Worm (Caenorhabditis elegans): ENCODE data around the gene nep-8.

nep-8 gene

DNA sequence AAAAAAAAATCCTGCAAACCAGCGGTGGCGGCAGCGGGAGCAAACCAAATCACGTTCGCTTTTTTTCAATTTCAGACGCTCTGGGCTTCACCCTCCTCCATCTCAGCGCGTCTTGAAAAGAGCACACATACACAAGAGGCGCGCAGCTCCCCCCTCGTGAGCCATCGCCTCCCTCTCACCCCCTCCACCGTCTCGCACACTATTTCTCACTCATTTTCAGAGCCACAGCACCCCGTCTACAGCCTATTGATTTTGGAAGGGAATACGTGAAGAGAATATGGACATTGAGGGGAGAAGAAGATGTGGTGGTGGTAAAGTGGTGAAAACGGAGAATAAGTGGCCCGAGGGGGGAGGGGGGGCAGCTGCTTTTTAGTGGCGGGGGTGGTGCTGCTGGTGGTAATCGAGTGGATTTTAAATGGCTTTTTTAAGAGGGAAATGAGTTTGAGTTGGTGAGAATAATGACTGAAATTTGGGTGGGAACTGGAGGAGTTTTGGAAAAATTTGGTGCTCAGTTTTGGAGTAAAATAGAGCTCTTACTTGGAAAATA is 24.6 kb downstream of the nep-8 start:
- TF ChIP-seq ets-7 (tag; optimal IDR thresholded peaks at IDR 0.05) (no peak), ceh-36 (tag; optimal IDR thresholded peaks at IDR 0.05) (no peak), ceh-13 (GFP tag; optimal IDR thresholded peaks at IDR 0.05) (no peak), tra-4 (tag; optimal IDR thresholded peaks at IDR 0.05) (no peak), B0310.2 (tag; optimal IDR thresholded peaks at IDR 0.05) (no peak), F13C5.2 (tag; optimal IDR thresholded peaks at IDR 0.05) (no peak), scrt-1 (GFP tag; IDR thresholded peaks at IDR 0.05) (no peak), hnd-1 (tag; optimal IDR thresholded peaks at IDR 0.05) (no peak)

DNA sequence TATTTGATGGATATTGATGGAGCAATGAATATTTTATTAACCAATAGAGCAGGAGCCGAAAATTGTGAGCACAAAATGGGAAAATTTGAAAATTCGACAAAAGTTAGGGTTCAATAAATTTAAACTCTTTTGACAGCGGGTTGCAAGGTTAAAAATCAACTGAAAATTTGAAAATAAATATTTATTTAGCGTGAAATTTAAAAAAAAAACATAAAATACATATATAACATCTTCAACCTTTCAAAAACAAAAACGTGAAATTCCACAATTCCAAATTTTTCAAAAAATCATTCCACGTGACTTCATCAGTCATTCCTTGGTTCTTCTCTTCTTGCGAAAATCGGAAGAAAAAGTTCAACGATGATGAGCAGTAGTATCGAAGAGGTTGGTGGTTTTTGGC is 25.8 kb downstream of the nep-8 start, which contains the start of gene C16C8.18:
Gene C16C8.18 (plus strand): TSS at position 301 of the 400 bp plus-strand sequence.
- no peak for TF ChIP-seq scrt-1 (GFP tag; IDR thresholded peaks at IDR 0.05)
- no peak for TF ChIP-seq tra-4 (tag; optimal IDR thresholded peaks at IDR 0.05)
- no peak for TF ChIP-seq ets-7 (tag; optimal IDR thresholded peaks at IDR 0.05)
- TF ChIP-seq B0310.2 (tag; optimal IDR thresholded peaks at IDR 0.05), result no peak
- no peak for TF ChIP-seq hmbx-1 (tag; optimal IDR thresholded peaks at IDR 0.05)
- no peak for TF ChIP-seq tbx-37 (GFP tag; conservative IDR thresholded peaks at IDR 0.05)
- TF ChIP-seq hmg-4 (GFP tag; optimal IDR thresholded peaks at IDR 0.05), result no peak
- no peak for TF ChIP-seq ceh-36 (tag; optimal IDR thresholded peaks at IDR 0.05)
- no peak for TF ChIP-seq ceh-13 (GFP tag; optimal IDR thresholded peaks at IDR 0.05)
- TF ChIP-seq ama-1 (optimal IDR thresholded peaks at IDR 0.05), result no peak
- no peak for TF ChIP-seq F13C5.2 (tag; optimal IDR thresholded peaks at IDR 0.05)
- no peak for TF ChIP-seq flt-1 (GFP tag; IDR thresholded peaks at IDR 0.05)
- no peak for TF ChIP-seq hnd-1 (tag; optimal IDR thresholded peaks at IDR 0.05)
- no peak for TF ChIP-seq pes-1 (GFP tag; IDR thresholded peaks at IDR 0.05)
- no peak for TF ChIP-seq tbx-11 (GFP tag; IDR thresholded peaks at IDR 0.05)
- no peak for TF ChIP-seq sea-1 (GFP tag; conservative IDR thresholded peaks at IDR 0.05)
- no peak for TF ChIP-seq aly-1 (tag; optimal IDR thresholded peaks at IDR 0.05)

DNA sequence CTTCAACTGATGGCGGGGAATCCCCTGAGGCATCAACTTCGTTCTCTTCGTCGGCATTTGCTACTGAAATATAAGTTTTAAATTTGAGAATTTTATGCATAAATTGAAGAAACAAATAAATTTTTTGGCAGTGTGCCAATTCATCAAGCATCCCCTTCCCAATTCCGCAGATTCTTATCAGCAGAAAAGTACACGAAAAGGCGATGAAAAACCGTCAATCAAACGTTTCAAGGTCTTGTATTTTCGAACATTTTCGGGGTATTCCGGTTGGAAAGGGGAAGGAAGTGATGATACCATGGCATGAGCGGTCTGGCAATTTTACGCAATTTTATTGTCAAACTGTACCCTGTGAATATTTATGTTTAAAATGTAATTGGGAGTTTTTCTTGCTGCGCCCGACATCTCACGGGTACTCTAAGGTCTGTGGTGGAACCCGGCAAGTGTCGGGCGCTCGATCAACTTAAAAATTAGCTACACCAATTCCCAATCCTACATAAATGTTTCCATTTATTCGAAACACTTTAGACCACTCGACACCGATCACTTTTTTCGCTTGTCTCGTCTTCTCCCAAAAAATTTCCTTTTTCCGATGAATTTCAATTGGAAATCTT is 31.4 kb downstream of the nep-8 start:
- TF ChIP-seq ceh-36 (tag; optimal IDR thresholded peaks at IDR 0.05), result no peak
- TF ChIP-seq B0310.2 (tag; optimal IDR thresholded peaks at IDR 0.05), result no peak
- no peak for TF ChIP-seq hnd-1 (tag; optimal IDR thresholded peaks at IDR 0.05)
- no peak for TF ChIP-seq ceh-13 (GFP tag; optimal IDR thresholded peaks at IDR 0.05)
- TF ChIP-seq scrt-1 (GFP tag; IDR thresholded peaks at IDR 0.05), result no peak
- no peak for TF ChIP-seq hmbx-1 (tag; optimal IDR thresholded peaks at IDR 0.05)
- TF ChIP-seq sea-1 (GFP tag; conservative IDR thresholded peaks at IDR 0.05), result no peak
- TF ChIP-seq aly-1 (tag; optimal IDR thresholded peaks at IDR 0.05), result no peak
- TF ChIP-seq ama-1 (optimal IDR thresholded peaks at IDR 0.05), result no peak
- TF ChIP-seq pes-1 (GFP tag; IDR thresholded peaks at IDR 0.05), result no peak
- no peak for TF ChIP-seq ets-7 (tag; optimal IDR thresholded peaks at IDR 0.05)

ce11 chrII:3436412-3436811 is 32.8 kb downstream of the nep-8 start, which contains the start of gene skpo-2:
Gene skpo-2 (minus strand): TSS chrII:3436512.
- TF ChIP-seq B0310.2 (tag; optimal IDR thresholded peaks at IDR 0.05), result no peak
- TF ChIP-seq ama-1 (optimal IDR thresholded peaks at IDR 0.05), result no peak
- TF ChIP-seq scrt-1 (GFP tag; IDR thresholded peaks at IDR 0.05), result no peak
- no peak for TF ChIP-seq pes-1 (GFP tag; IDR thresholded peaks at IDR 0.05)

ce11 chrII:3437393-3437792 is 33.8 kb downstream of the nep-8 start:
- TF ChIP-seq tbx-11 (GFP tag; IDR thresholded peaks at IDR 0.05), result 0 out of 2 replicates have a peak, but pooled peaks have one; percentile 21
- no peak for TF ChIP-seq ets-7 (tag; optimal IDR thresholded peaks at IDR 0.05)

DNA sequence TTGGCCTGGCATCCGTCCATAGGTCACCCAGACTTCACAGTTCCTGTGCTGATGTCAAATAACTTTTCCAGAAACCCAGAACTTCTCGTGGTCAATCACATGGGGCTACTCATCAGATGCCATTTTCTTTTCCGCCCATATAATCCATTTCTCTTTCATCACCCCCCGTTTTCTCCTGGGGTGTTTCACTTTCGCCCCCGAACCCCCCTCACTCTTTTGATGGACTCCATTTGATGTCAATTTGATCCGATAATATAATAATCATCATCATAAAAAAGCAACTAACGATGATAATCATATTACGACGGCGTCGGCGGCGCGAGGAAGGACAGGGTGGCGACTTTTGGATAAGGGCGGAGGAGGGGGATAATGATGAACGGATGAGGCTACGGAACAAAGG is 34.6 kb downstream of the nep-8 start:
- TF ChIP-seq ceh-13 (GFP tag; optimal IDR thresholded peaks at IDR 0.05) (no peak), ets-7 (tag; optimal IDR thresholded peaks at IDR 0.05) (no peak), B0310.2 (tag; optimal IDR thresholded peaks at IDR 0.05) (no peak), hmbx-1 (tag; optimal IDR thresholded peaks at IDR 0.05) (no peak), scrt-1 (GFP tag; IDR thresholded peaks at IDR 0.05) (no peak), flt-1 (GFP tag; IDR thresholded peaks at IDR 0.05) (no peak), ceh-36 (tag; optimal IDR thresholded peaks at IDR 0.05) (no peak), hmg-4 (GFP tag; optimal IDR thresholded peaks at IDR 0.05) (no peak), pes-1 (GFP tag; IDR thresholded peaks at IDR 0.05) (no peak), tra-4 (tag; optimal IDR thresholded peaks at IDR 0.05) (no peak), ama-1 (optimal IDR thresholded peaks at IDR 0.05) (no peak), F13C5.2 (tag; optimal IDR thresholded peaks at IDR 0.05) (no peak), hnd-1 (tag; optimal IDR thresholded peaks at IDR 0.05) (no peak), aly-1 (tag; optimal IDR thresholded peaks at IDR 0.05) (no peak), tbx-37 (GFP tag; conservative IDR thresholded peaks at IDR 0.05) (no peak), tbx-11 (GFP tag; IDR thresholded peaks at IDR 0.05) (no peak), sea-1 (GFP tag; conservative IDR thresholded peaks at IDR 0.05) (no peak)

- TF ChIP-seq sea-1 (GFP tag; conservative IDR thresholded peaks at IDR 0.05), result peak; percentile 52; the same call in 1 of the 2 replicates
- TF ChIP-seq scrt-1 (GFP tag; IDR thresholded peaks at IDR 0.05), result peak; percentile 74
- TF ChIP-seq hmg-4 (GFP tag; optimal IDR thresholded peaks at IDR 0.05), result peak; percentile 71
- TF ChIP-seq B0310.2 (tag; optimal IDR thresholded peaks at IDR 0.05), result peak; percentile 70
- TF ChIP-seq pes-1 (GFP tag; IDR thresholded peaks at IDR 0.05), result peak; percentile 84
- peak; percentile 39 for TF ChIP-seq ets-7 (tag; optimal IDR thresholded peaks at IDR 0.05)
- peak; percentile 67 for TF ChIP-seq aly-1 (tag; optimal IDR thresholded peaks at IDR 0.05)
- no peak for TF ChIP-seq hmbx-1 (tag; optimal IDR thresholded peaks at IDR 0.05)
- peak; percentile 67 for TF ChIP-seq tbx-11 (GFP tag; IDR thresholded peaks at IDR 0.05)
- no peak for TF ChIP-seq ama-1 (optimal IDR thresholded peaks at IDR 0.05)
- TF ChIP-seq ceh-36 (tag; optimal IDR thresholded peaks at IDR 0.05), result peak; percentile 76
- TF ChIP-seq flt-1 (GFP tag; IDR thresholded peaks at IDR 0.05), result peak; percentile 73
- peak; percentile 13 for TF ChIP-seq F13C5.2 (tag; optimal IDR thresholded peaks at IDR 0.05)
- TF ChIP-seq ceh-13 (GFP tag; optimal IDR thresholded peaks at IDR 0.05), result peak; percentile 35
- no peak for TF ChIP-seq tra-4 (tag; optimal IDR thresholded peaks at IDR 0.05)
- TF ChIP-seq hnd-1 (tag; optimal IDR thresholded peaks at IDR 0.05), result peak; percentile 62
- TF ChIP-seq tbx-37 (GFP tag; conservative IDR thresholded peaks at IDR 0.05), result peak; percentile 48
Measured at ce11 chrII:3439244-3439698, 35.6 kb downstream of the nep-8 start.
